Worm (Caenorhabditis elegans): ENCODE measurements around the gene ggtb-1.

DNA sequence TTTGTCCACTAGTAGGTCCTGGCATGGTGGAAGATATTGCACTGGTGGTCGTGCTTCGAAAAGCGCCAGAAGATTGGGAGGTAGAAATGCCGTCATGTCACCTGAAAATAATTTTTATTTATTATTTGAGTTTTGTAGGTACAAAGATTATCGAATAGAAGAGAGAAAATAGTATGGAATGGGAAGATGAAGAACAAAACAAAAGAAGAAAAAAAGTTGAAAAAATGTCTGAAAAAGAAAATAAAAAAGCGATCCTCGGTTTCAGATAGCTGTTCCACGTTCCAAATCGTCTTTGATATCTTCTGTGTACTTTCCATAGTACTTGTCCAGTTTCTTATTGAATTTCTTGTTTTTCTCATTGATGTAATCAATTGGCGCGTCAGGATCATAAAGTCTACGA, 27.5 kb downstream of the ggtb-1 start, which contains the start of gene rnp-7:
- TF ChIP-seq ceh-13 (GFP tag; optimal IDR thresholded peaks at IDR 0.05) (no peak), tbx-37 (GFP tag; conservative IDR thresholded peaks at IDR 0.05) (no peak)

Data from whole organism, early embryonic.